Worm (Caenorhabditis elegans) whole organism, midembryonic: Measurements from ENCODE around the gene Y48E1C.4.

Experiments used
- T22C8.4 ChIP-seq: fragments of 200-800 bp; sonication (Bioruptor generic); IDR thresholded peaks from 2 replicates; pipeline ENCODE4 v1.3.6; 2022; ENCODE audit warnings: missing genetic modification characterization, missing compliant biosample characterization
- cog-1 ChIP-seq: sonication (generic microtip); optimal IDR thresholded peaks from 2 replicates; lab custom pipeline; 2016; ENCODE audit warnings: missing genetic modification characterization, missing compliant biosample characterization
- flt-1 ChIP-seq: fragments of 200-800 bp; sonication (Bioruptor generic); IDR thresholded peaks from 2 replicates; pipeline ENCODE4 v1.3.6; 2022; ENCODE audit warnings: missing genetic modification characterization, missing compliant biosample characterization
- klf-2 ChIP-seq: fragments of 200-800 bp; sonication (Bioruptor generic); conservative IDR thresholded peaks from 2 replicates; pipeline ENCODE4 v1.3.6; 2022; ENCODE audit warnings: missing genetic modification reagents, missing genetic modification characterization, missing compliant biosample characterization
- med-1 ChIP-seq: sonication (generic microtip); optimal IDR thresholded peaks from 2 replicates; lab custom pipeline; 2017; ENCODE audit warnings: missing genetic modification characterization, mild to moderate bottlenecking, missing compliant biosample characterization, antibody characterized with exemption, missing genetic modification reagents; ENCODE audit not compliant: insufficient read depth
- ref-1 ChIP-seq: fragments of 200-800 bp; sonication (Bioruptor generic); conservative IDR thresholded peaks from 2 replicates; pipeline ENCODE4 v1.3.6; 2022; ENCODE audit warnings: missing genetic modification reagents, missing genetic modification characterization, missing compliant biosample characterization
- tab-1 ChIP-seq: fragments of 200-800 bp; sonication (Bioruptor generic); IDR thresholded peaks from 2 replicates; pipeline ENCODE4 v1.3.6; 2022; ENCODE audit warnings: missing genetic modification characterization, missing compliant biosample characterization
- ztf-23 ChIP-seq: fragments of 200-800 bp; sonication (Bioruptor generic); IDR thresholded peaks from 2 replicates; pipeline ENCODE4 v1.3.6; 2022; ENCODE audit warnings: missing genetic modification reagents, missing genetic modification characterization, missing compliant biosample characterization
- ztf-29 ChIP-seq: fragments of 200-800 bp; sonication (Bioruptor generic); IDR thresholded peaks from 2 replicates; pipeline ENCODE4 v1.3.6; 2022; ENCODE audit warnings: missing genetic modification reagents, missing genetic modification characterization, missing compliant biosample characterization

Gene Y48E1C.4

DNA sequence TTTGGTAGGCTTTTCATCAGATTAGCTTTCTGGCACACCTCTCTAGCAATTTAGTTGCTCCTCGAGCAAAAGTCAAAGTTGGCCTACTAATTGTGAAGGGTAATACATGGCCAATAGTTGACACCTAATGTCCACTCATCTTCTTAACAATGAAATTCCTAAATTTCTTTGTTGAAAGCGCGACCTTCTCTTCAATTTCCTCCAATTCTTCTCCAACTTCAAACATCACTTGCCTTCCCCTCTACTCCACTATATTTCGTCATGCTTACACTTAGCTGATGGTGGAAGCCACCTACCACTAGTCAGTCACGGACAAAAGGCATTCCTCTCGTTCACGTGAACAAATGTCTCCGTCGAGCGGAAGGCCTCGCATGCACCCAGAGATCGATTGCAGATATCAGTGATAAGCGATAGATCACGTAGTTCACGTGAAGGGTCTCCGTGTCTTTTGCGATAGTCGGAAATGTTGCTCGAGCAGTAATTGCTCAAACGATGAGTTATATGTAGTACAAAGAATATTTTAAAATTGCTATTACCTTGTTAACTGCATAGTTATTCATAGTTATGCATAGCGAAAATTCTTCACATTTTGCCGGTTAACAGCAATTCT is 32.5 kb upstream of the Y48E1C.4 start, which contains the start of gene E01G4.3:
TSS of gene E01G4.3 (minus strand) at position 560 of the 610 bp plus-strand sequence.
- TF ChIP-seq med-1 (no peak), klf-2 (GFP tag; lab: Robert Waterston, UW) (no peak), flt-1 (no peak), ztf-23 (GFP tag; lab: Robert Waterston, UW) (no peak), cog-1 (tag; lab: Kevin White, UChicago) (no peak), ztf-29 (no peak), ref-1 (GFP tag; lab: Robert Waterston, UW) (no peak), T22C8.4 (no peak), tab-1 (GFP tag; lab: Robert Waterston, UW) (no peak)

DNA sequence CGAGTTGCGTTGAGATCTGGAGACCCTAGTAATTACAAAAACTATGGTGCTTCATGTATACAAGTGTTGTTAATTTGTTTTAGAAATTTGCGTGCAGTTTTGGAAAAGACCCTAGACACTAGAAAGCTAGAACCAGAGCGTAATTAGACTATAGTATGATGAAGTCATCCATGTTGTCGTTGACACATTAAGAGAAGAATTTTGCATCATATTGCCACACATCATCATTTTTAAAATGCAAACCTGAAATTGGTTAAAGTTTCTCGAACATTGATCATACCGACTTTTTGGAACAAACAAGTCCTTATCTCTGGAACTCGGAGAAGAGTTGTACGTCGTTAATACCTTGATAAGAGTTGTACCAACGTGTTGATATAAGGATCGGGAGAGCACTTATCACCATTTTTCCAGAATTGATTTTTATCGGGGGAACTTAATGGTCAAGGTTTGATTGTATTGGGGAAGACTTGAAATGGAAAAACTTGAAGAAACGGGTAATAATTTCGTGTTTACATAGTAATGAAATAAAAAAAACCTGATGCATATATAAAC is 31.3 kb upstream of the Y48E1C.4 start:
- TF ChIP-seq flt-1, result no peak
- TF ChIP-seq tab-1 (GFP tag; lab: Robert Waterston, UW), result no peak
- no peak for TF ChIP-seq ztf-29
- no peak for TF ChIP-seq cog-1 (tag; lab: Kevin White, UChicago)
- TF ChIP-seq klf-2 (GFP tag; lab: Robert Waterston, UW), result no peak
- no peak for TF ChIP-seq ztf-23 (GFP tag; lab: Robert Waterston, UW)
- TF ChIP-seq ref-1 (GFP tag; lab: Robert Waterston, UW), result no peak
- no peak for TF ChIP-seq T22C8.4
- no peak for TF ChIP-seq med-1

DNA sequence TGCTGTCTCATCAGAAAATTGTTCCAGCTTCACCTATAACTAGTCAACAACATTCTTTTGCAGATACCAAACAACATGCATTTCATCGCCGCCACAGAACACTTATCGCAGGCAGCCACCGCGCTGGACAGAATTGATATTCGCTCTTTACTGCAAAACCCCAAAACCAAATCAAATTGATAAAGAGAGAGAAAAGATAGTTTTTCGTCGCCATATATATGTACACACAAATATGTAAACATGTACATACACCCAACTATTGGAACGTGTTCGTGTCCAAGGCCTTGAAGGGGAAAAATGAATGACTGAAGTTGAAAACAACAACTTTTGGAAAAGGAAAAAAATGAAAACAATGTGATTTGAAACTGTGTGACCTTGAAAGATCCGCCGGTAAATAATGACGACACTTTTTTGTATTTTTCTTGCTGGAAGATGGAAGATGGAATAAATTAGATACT is 28.8 kb upstream of the Y48E1C.4 start:
- no peak for TF ChIP-seq ztf-23 (GFP tag; lab: Robert Waterston, UW)

ce11 chrII:13461604-13462375 is 25.2 kb upstream of the Y48E1C.4 start:
- TF ChIP-seq klf-2 (GFP tag; lab: Robert Waterston, UW) (no peak), flt-1 (peak; percentile 69; the same call in 1 of the 2 replicates), med-1 (no peak), cog-1 (tag; lab: Kevin White, UChicago) (peak; percentile 70)

- peak; percentile 60 for TF ChIP-seq cog-1 (tag; lab: Kevin White, UChicago)
- TF ChIP-seq flt-1, result 0 out of 2 replicates have a peak, but pooled peaks have one; percentile 6
- TF ChIP-seq ref-1 (GFP tag; lab: Robert Waterston, UW), result 0 out of 2 replicates have a peak, but pooled peaks have one; percentile 6
- TF ChIP-seq ztf-23 (GFP tag; lab: Robert Waterston, UW), result no peak
These were observed 24.2 kb upstream of the Y48E1C.4 start, which contains the start of gene pqn-27 for ce11 chrII:13460592-13461395. Gene pqn-27, minus strand, starts transcription at chrII:13460642.

DNA sequence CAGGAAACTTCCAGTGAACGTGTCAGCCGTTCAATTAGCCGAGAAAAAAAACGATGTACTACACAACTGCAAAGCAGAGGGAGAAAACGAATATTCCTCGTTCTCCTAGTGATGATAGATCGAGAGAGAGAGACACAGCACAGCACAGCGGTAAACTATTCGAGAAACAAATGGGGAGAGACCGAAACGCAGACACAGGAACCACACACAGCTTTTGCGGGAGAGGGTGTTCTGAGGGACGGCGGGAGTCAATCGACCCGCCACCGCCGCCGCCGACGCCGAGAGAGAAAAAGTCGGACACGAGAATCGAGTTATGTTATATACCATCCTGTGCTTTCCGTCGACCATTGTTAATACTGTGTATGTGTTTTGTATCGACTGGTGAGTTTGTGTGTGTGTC is 20.0 kb upstream of the Y48E1C.4 start:
- TF ChIP-seq cog-1 (tag; lab: Kevin White, UChicago) (no peak), ztf-29 (no peak), klf-2 (GFP tag; lab: Robert Waterston, UW) (no peak), ztf-23 (GFP tag; lab: Robert Waterston, UW) (0 out of 2 replicates have a peak, but pooled peaks have one; percentile 9), med-1 (no peak), ref-1 (GFP tag; lab: Robert Waterston, UW) (no peak)

DNA sequence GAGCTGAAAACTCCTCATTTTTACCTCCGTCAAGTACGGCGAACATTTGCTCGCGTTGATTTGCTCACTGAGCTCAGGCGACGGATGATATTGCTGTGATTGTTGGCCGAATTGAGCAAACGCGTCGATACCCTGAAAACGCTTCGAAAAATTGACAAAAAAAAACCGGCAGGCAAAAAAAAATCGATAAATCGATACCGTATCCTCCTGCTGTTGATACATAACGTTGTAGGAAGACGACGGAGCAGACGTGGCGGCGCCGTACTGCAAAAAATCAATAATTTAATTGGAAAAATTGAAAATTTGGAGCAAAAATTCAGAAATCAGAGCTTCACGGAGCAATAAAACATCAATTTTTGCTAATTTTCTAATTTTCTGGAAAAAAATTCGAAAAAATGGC is 18.2 kb upstream of the Y48E1C.4 start:
- TF ChIP-seq T22C8.4 (peak; percentile 57), med-1 (no peak)

DNA sequence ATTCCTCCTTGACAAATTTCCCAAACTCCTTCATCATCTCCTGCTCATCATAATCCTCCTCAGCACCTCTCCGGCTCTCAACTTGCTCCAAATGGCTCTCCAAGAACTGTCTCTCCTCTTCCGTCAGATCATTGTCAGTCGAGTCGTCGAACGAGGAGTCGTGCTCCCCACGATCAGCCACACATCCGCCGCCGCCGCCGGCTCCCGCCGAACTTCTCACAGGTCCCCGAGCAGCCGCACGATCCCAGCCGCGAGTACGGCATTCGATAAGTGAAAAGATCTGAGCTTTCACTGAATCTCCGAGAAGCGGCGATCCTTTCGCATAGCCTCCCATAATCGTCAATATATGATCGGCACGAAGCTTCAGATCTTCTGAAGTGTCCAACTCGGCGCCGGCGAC is 14.7 kb upstream of the Y48E1C.4 start:
- TF ChIP-seq flt-1 (no peak), ztf-23 (GFP tag; lab: Robert Waterston, UW) (no peak), klf-2 (GFP tag; lab: Robert Waterston, UW) (no peak), ztf-29 (no peak), tab-1 (GFP tag; lab: Robert Waterston, UW) (no peak)

- TF ChIP-seq flt-1, result 0 out of 2 replicates have a peak, but pooled peaks have one; percentile 46
- no peak for TF ChIP-seq ztf-23 (GFP tag; lab: Robert Waterston, UW)
- peak; percentile 76 for TF ChIP-seq cog-1 (tag; lab: Kevin White, UChicago)
- TF ChIP-seq T22C8.4, result no peak
- TF ChIP-seq med-1, result no peak
These were observed 11.0 kb upstream of the Y48E1C.4 start for ce11 chrII:13447668-13448067.

ce11 chrII:13447166-13447643 is 10.6 kb upstream of the Y48E1C.4 start, which contains the start of gene tbc-14:
Gene tbc-14, minus strand, starts transcription at chrII:13447593.
- TF ChIP-seq med-1, result no peak
- TF ChIP-seq ztf-23 (GFP tag; lab: Robert Waterston, UW), result no peak
- peak; percentile 75 for TF ChIP-seq T22C8.4
- no peak for TF ChIP-seq klf-2 (GFP tag; lab: Robert Waterston, UW)
- TF ChIP-seq tab-1 (GFP tag; lab: Robert Waterston, UW), result no peak
- no peak for TF ChIP-seq flt-1
- no peak for TF ChIP-seq ztf-29
- no peak for TF ChIP-seq cog-1 (tag; lab: Kevin White, UChicago)
